Worm (Caenorhabditis elegans): ENCODE measurements around the gene lido-13.

ce11 chrII:3076915-3077314 is 22.8 kb upstream of the lido-13 start, which contains the start of gene Y25C1A.8:
- peak; percentile 64; the same call in 1 of the 2 replicates for TF ChIP-seq flt-1 (GFP tag; IDR thresholded peaks at IDR 0.05)
- TF ChIP-seq klf-2 (GFP tag; conservative IDR thresholded peaks at IDR 0.05), result no peak
- no peak for TF ChIP-seq ref-1 (GFP tag; conservative IDR thresholded peaks at IDR 0.05)
- no peak for TF ChIP-seq med-1 (GFP tag; optimal IDR thresholded peaks at IDR 0.05; ENCODE audit: insufficient read depth)

All from whole organism, midembryonic.